Worm (Caenorhabditis elegans): ENCODE measurements around the gene acl-7.

Gene acl-7

DNA sequence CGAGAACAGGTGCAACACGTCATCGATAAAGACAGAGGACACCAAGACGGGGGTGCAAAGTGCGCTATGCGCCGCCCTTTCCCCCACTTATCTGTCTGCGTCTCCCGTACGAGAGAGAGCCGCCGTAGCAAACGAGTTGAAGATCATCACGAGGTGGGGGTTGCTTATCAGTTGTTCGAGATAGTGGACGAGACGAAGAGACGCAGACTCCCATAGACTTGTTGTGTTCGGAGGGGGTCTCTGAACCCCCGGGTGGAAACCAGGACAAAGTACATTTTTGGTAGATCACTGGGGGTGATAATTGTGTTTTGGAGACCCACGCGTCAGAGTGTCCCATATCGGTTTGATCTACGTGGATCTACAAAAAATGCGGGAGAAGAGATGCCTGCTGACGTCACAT is 17.4 kb downstream of the acl-7 start:
- TF ChIP-seq ama-1 (optimal IDR thresholded peaks at IDR 0.05): no peak
- TF ChIP-seq nhr-6 (tag; optimal IDR thresholded peaks at IDR 0.05): no peak
- TF ChIP-seq lsy-2 (tag; optimal IDR thresholded peaks at IDR 0.05): peak in 1 of 2 experiments; percentile 80
- peak; percentile 41 for TF ChIP-seq nhr-77 (tag; optimal IDR thresholded peaks at IDR 0.05)
- peak; percentile 57 for TF ChIP-seq ceh-16 (tag; optimal IDR thresholded peaks at IDR 0.05)
- TF ChIP-seq unc-39 (tag; optimal IDR thresholded peaks at IDR 0.05): no peak
- TF ChIP-seq lin-13 (GFP tag; optimal IDR thresholded peaks at IDR 0.05): peak; percentile 3
- TF ChIP-seq blmp-1 (tag; optimal IDR thresholded peaks at IDR 0.05; ENCODE audit: insufficient read depth): peak; percentile 62
- TF ChIP-seq ztf-4 (tag; optimal IDR thresholded peaks at IDR 0.05): peak; percentile 92
- peak; percentile 15 for TF ChIP-seq lin-11 (tag; optimal IDR thresholded peaks at IDR 0.05)
- TF ChIP-seq nhr-23 (tag; optimal IDR thresholded peaks at IDR 0.05): no peak
- TF ChIP-seq F13H6.1 (tag; optimal IDR thresholded peaks at IDR 0.05): peak; percentile 91
- TF ChIP-seq C34F6.9 (tag; optimal IDR thresholded peaks at IDR 0.05): peak; percentile 54
- peak; percentile 79 for TF ChIP-seq egl-27 (tag; optimal IDR thresholded peaks at IDR 0.05)
- no peak for TF ChIP-seq unc-55 (GFP tag; optimal IDR thresholded peaks at IDR 0.05)
- peak; percentile 77 for TF ChIP-seq gmeb-1 (tag; optimal IDR thresholded peaks at IDR 0.05)
- TF ChIP-seq lin-39 (tag; optimal IDR thresholded peaks at IDR 0.05): no peak
- peak; percentile 96 for TF ChIP-seq sma-3 (GFP tag; optimal IDR thresholded peaks at IDR 0.05)
- peak; percentile 80 for TF ChIP-seq nhr-129 (tag; optimal IDR thresholded peaks at IDR 0.05)
- TF ChIP-seq fos-1 (tag; optimal IDR thresholded peaks at IDR 0.05): peak; percentile 53
- TF ChIP-seq ztf-1 (GFP tag; conservative IDR thresholded peaks at IDR 0.05): 0 out of 2 replicates have a peak, but pooled peaks have one; percentile 71
- TF ChIP-seq elt-3 (tag; optimal IDR thresholded peaks at IDR 0.05): no peak
- peak; percentile 87 for TF ChIP-seq crh-2 (tag; optimal IDR thresholded peaks at IDR 0.05)
- TF ChIP-seq Y55F3AM.14 (GFP tag; optimal IDR thresholded peaks at IDR 0.05): peak; percentile 67
- TF ChIP-seq nhr-21 (tag; optimal IDR thresholded peaks at IDR 0.05): peak; percentile 96
- TF ChIP-seq nhr-237 (tag; optimal IDR thresholded peaks at IDR 0.05): peak; percentile 2
- no peak for TF ChIP-seq zag-1 (tag; optimal IDR thresholded peaks at IDR 0.05)
- peak; percentile 73 to 80 for TF ChIP-seq mdl-1 (tag; optimal IDR thresholded peaks at IDR 0.05)
- TF ChIP-seq sma-9 (GFP tag; optimal IDR thresholded peaks at IDR 0.05): peak; percentile 97
- TF ChIP-seq sma-9 (tag; optimal IDR thresholded peaks at IDR 0.05): no peak
- no peak for TF ChIP-seq skn-1 (tag; optimal IDR thresholded peaks at IDR 0.05)
- TF ChIP-seq elt-1 (tag; optimal IDR thresholded peaks at IDR 0.05): peak; percentile 55
- TF ChIP-seq nhr-25 (tag; optimal IDR thresholded peaks at IDR 0.05): peak; percentile 91
- peak; percentile 43 for TF ChIP-seq sem-4 (tag; optimal IDR thresholded peaks at IDR 0.05)

DNA sequence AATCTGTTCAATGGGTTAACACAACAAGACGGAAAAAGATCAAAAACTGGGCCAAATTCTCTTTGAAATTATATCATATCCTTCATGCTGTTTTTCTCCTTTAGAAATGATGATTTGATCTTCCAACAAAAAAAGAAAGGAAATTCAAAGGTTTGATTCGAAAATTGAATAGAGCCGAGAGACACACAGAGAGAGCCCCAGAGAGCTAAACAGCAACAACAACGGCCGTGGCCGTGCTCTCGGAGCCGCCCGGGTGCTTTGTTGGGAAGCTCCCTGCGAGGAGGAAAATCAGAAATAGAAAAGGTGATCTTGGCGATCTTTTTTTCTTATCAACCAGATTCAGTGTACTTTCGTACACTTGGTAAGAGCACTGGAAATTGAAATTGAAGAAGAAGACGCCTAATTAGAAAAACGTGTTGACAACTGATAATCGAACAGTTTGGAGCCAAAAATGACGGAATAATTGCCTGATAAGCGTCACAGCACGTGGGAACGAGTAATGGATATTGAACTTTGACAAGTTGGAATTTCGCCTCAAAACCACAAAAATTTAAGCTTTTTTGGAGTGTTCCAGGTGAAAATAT is 19.0 kb downstream of the acl-7 start:
- TF ChIP-seq zag-1 (tag; optimal IDR thresholded peaks at IDR 0.05) (no peak), ztf-1 (GFP tag; conservative IDR thresholded peaks at IDR 0.05) (no peak), lsy-2 (tag; optimal IDR thresholded peaks at IDR 0.05) (peak in 1 of 2 experiments; percentile 26), lin-13 (GFP tag; optimal IDR thresholded peaks at IDR 0.05) (peak; percentile 25), nhr-237 (tag; optimal IDR thresholded peaks at IDR 0.05) (no peak), C34F6.9 (tag; optimal IDR thresholded peaks at IDR 0.05) (peak; percentile 30), mdl-1 (tag; optimal IDR thresholded peaks at IDR 0.05) (no peak), nhr-77 (tag; optimal IDR thresholded peaks at IDR 0.05) (no peak), mbf-1 (tag; optimal IDR thresholded peaks at IDR 0.05) (no peak), Y55F3AM.14 (GFP tag; optimal IDR thresholded peaks at IDR 0.05) (no peak), nhr-25 (tag; optimal IDR thresholded peaks at IDR 0.05) (no peak), sma-9 (GFP tag; optimal IDR thresholded peaks at IDR 0.05) (peak; percentile 50), sma-9 (tag; optimal IDR thresholded peaks at IDR 0.05) (no peak), R02D3.7 (tag; optimal IDR thresholded peaks at IDR 0.05) (no peak), lin-39 (tag; optimal IDR thresholded peaks at IDR 0.05) (no peak), fos-1 (tag; optimal IDR thresholded peaks at IDR 0.05) (peak; percentile 52), crh-2 (tag; optimal IDR thresholded peaks at IDR 0.05) (peak; percentile 61), ama-1 (optimal IDR thresholded peaks at IDR 0.05) (peak; percentile 36), sma-3 (GFP tag; optimal IDR thresholded peaks at IDR 0.05) (no peak)

DNA sequence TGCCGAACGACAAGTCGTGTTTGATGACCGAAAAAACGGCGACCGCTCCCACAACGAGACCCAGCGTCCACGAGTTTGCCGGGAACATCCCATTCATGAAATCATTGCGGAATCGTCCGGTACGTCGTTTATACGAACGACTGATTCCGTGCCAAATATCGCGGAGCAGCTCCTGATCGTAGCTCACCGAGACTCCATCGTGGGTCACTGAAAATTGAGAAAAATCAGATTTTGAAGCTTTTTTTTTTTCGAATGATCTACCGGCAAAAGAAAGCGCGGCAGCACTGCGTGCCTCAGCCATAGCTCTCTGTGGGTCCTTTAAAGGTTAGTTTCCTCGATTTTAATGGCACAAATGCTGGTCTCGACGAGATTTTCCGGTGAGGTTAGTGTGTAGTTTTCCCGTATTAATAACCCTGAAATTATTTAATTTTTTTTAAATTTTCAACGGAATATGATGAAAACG is 20.2 kb downstream of the acl-7 start, which contains the start of gene cpt-1:
Gene cpt-1 (minus strand): TSS at position 413 of the 463 bp plus-strand sequence.
- no peak for TF ChIP-seq skn-1 (tag; optimal IDR thresholded peaks at IDR 0.05)
- no peak for TF ChIP-seq lin-13 (GFP tag; optimal IDR thresholded peaks at IDR 0.05)
- no peak for TF ChIP-seq nhr-237 (tag; optimal IDR thresholded peaks at IDR 0.05)
- no peak for TF ChIP-seq nhr-129 (tag; optimal IDR thresholded peaks at IDR 0.05)
- TF ChIP-seq mdl-1 (tag; optimal IDR thresholded peaks at IDR 0.05): no peak
- no peak for TF ChIP-seq lsy-2 (tag; optimal IDR thresholded peaks at IDR 0.05)
- no peak for TF ChIP-seq elt-3 (tag; optimal IDR thresholded peaks at IDR 0.05)
- TF ChIP-seq nhr-21 (tag; optimal IDR thresholded peaks at IDR 0.05): no peak
- no peak for TF ChIP-seq nhr-10 (tag; optimal IDR thresholded peaks at IDR 0.05)
- no peak for TF ChIP-seq dmd-4 (tag; optimal IDR thresholded peaks at IDR 0.05)
- TF ChIP-seq alr-1 (tag; optimal IDR thresholded peaks at IDR 0.05): no peak
- no peak for TF ChIP-seq sem-4 (tag; optimal IDR thresholded peaks at IDR 0.05)
- TF ChIP-seq Y55F3AM.14 (GFP tag; optimal IDR thresholded peaks at IDR 0.05): no peak
- TF ChIP-seq elt-1 (tag; optimal IDR thresholded peaks at IDR 0.05): no peak
- no peak for TF ChIP-seq sma-9 (GFP tag; optimal IDR thresholded peaks at IDR 0.05)
- no peak for TF ChIP-seq sma-9 (tag; optimal IDR thresholded peaks at IDR 0.05)

All from whole organism, L2 larva.